Worm (Caenorhabditis elegans) whole organism, young adult: ENCODE measurements around the gene C18H9.5.

Source experiments
- ama-1 ChIP-seq, 3 experiments: fragments of 150-350 bp in 1 of 3; sonication (generic microtip) in 2 of 3; optimal IDR thresholded peaks; 2 replicates each; lab custom pipeline; 2014 to 2018; ENCODE audit warnings: missing biosample characterization in 2 of 3, missing genetic modification characterization in 2 of 3, missing genetic modification reagents in 2 of 3
- dox-1 ChIP-seq: fragments of 200-800 bp; sonication (Bioruptor generic); IDR thresholded peaks from 2 replicates; pipeline ENCODE4 v1.3.6; 2022; ENCODE audit warnings: missing genetic modification reagents, missing genetic modification characterization, missing compliant biosample characterization
- madf-8 ChIP-seq: fragments of 200-800 bp; sonication (Bioruptor generic); conservative IDR thresholded peaks from 2 replicates; pipeline ENCODE4 v1.3.6; 2022; ENCODE audit warnings: missing genetic modification reagents, missing genetic modification characterization, missing compliant biosample characterization
- snpc-4 ChIP-seq, 5 experiments: fragments of 150-350 bp in 1 of 5; sonication (generic microtip) in 4 of 5; optimal IDR thresholded peaks; 2 replicates each; lab custom pipeline; 2014 to 2018; ENCODE audit warnings: missing genetic modification characterization in 5 of 5, missing biosample characterization in 3 of 5, antibody characterized with exemption in 2 of 5, mild to moderate bottlenecking in 2 of 5, missing compliant biosample characterization in 2 of 5, missing genotype in 2 of 5, moderate library complexity in 2 of 5, missing genetic modification reagents in 1 of 5
- unc-62 ChIP-seq: fragments of 150-350 bp; optimal IDR thresholded peaks from 2 replicates; lab custom pipeline; 2014; ENCODE audit warnings: missing biosample characterization, missing genetic modification reagents, missing genetic modification characterization

DNA sequence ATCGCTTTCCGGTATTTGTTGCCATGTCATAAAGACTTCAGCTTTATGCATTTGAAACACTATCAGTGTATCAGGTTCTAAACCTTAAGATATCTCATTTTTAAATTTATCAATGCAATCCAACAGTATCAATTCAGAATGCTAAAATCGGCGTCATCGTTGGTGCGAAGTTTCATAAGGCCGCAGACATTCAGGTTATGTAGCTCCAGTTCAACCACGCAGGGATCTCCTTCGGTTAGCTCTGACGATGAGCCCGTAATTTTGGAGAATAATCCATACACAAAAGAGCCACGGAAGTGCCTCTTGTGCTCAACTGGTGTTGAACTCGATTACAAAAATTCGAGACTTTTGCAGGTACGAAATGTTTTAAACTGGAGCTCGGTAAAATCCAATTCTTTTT, 40.7 kb upstream of the C18H9.5 start, which contains the start of gene mrps-18.C:
- no peak for TF ChIP-seq snpc-4 (GFP tag; optimal IDR thresholded peaks at IDR 0.05; lab: Kevin White, UChicago)
- no peak for TF ChIP-seq snpc-4 (tag; optimal IDR thresholded peaks at IDR 0.05; lab: Kevin White, UChicago)
- no peak for TF ChIP-seq dox-1 (GFP tag; lab: Robert Waterston, UW)
- TF ChIP-seq madf-8 (GFP tag; lab: Robert Waterston, UW): no peak
- no peak for TF ChIP-seq ama-1 (optimal IDR thresholded peaks at IDR 0.05; lab: Kevin White, UChicago)
- TF ChIP-seq ama-1 (GFP tag; optimal IDR thresholded peaks at IDR 0.05; lab: Kevin White, UChicago): no peak
- no peak for TF ChIP-seq unc-62 (GFP tag; lab: Kevin White, UChicago)
